Fruit fly (Drosophila melanogaster) whole organism, prepupa: ENCODE measurements around the gene bero.

Experiments used
- Blimp-1 ChIP-seq: fragments of 200-800 bp; sonication (Bioruptor generic); optimal IDR thresholded peaks from 3 replicates; lab custom pipeline; 2017; ENCODE audit warnings: missing biosample characterization, missing genetic modification characterization, mild to moderate bottlenecking, moderate library complexity, missing genetic modification reagents
- CG15336 ChIP-seq: fragments of 200-800 bp; sonication (Bioruptor generic); IDR thresholded peaks from 2 replicates; pipeline ENCODE4 v1.3.6; 2022; ENCODE audit warnings: missing biosample characterization, missing genetic modification characterization
- CG16779 ChIP-seq: fragments of 200-800 bp; sonication (Bioruptor generic); optimal IDR thresholded peaks from 3 replicates; lab custom pipeline; 2017; ENCODE audit warnings: missing biosample characterization, mild to moderate bottlenecking, missing genetic modification characterization
- CG4318 ChIP-seq: fragments of 200-800 bp; sonication (Bioruptor generic); optimal IDR thresholded peaks from 3 replicates; lab custom pipeline; 2017; ENCODE audit warnings: missing biosample characterization, mild to moderate bottlenecking, missing genetic modification characterization
- CG6163 ChIP-seq: fragments of 200-800 bp; sonication (Bioruptor generic); IDR thresholded peaks from 3 replicates; pipeline ENCODE4 v1.3.6; 2022; ENCODE audit warnings: missing biosample characterization, missing genetic modification characterization
- CG9139 ChIP-seq: fragments of 200-800 bp; sonication (Bioruptor generic); optimal IDR thresholded peaks from 3 replicates; lab custom pipeline; 2017; ENCODE audit warnings: missing biosample characterization, mild to moderate bottlenecking, missing genetic modification characterization
- Hr39 ChIP-seq: fragments of 200-800 bp; sonication (Bioruptor generic); optimal IDR thresholded peaks from 2 replicates; lab custom pipeline; 2016; ENCODE audit warnings: missing biosample characterization, missing genetic modification characterization
- Lpt ChIP-seq: fragments of 200-800 bp; sonication (Bioruptor generic); optimal IDR thresholded peaks from 3 replicates; lab custom pipeline; 2016; ENCODE audit warnings: missing biosample characterization, missing genetic modification characterization
- Smox ChIP-seq: fragments of 200-800 bp; sonication (Bioruptor generic); optimal IDR thresholded peaks from 3 replicates; lab custom pipeline; 2016; ENCODE audit warnings: missing biosample characterization, missing genetic modification characterization
- fd85E ChIP-seq: fragments of 200-800 bp; sonication (Bioruptor generic); optimal IDR thresholded peaks from 3 replicates; lab custom pipeline; 2016; ENCODE audit warnings: missing biosample characterization, missing genetic modification characterization
- fkh ChIP-seq: fragments of 200-800 bp; sonication (Bioruptor generic); optimal IDR thresholded peaks from 3 replicates; lab custom pipeline; 2017; ENCODE audit warnings: missing biosample characterization, mild to moderate bottlenecking, missing genetic modification characterization, moderate library complexity
- salr ChIP-seq, 2 experiments: fragments of 200-800 bp; sonication (Bioruptor generic); optimal IDR thresholded peaks; 3 replicates each; lab custom pipeline; 2016 to 2018; ENCODE audit warnings: missing biosample characterization in 2 of 2, missing genetic modification characterization in 2 of 2, mild to moderate bottlenecking in 1 of 2
- topi ChIP-seq: fragments of 200-800 bp; sonication (Bioruptor generic); optimal IDR thresholded peaks from 3 replicates; lab custom pipeline; 2016; ENCODE audit warnings: missing biosample characterization, missing genetic modification characterization

dm6 chr2L:20816140-20816539 is 42.4 kb upstream of the bero start, which contains the start of gene CG33322:
- TF ChIP-seq salr (GFP tag; optimal IDR thresholded peaks at IDR 0.05; lab: Kevin White, UChicago) (no peak), CG16779 (tag; lab: Kevin White, UChicago) (no peak), topi (GFP tag; lab: Kevin White, UChicago) (no peak), CG6163 (GFP tag; lab: Robert Waterston, UW) (no peak), Blimp-1 (GFP tag; lab: Kevin White, UChicago) (no peak), Smox (no peak), Hr39 (GFP tag; lab: Kevin White, UChicago) (no peak), CG4318 (GFP tag; lab: Kevin White, UChicago) (no peak), Lpt (GFP tag; lab: Kevin White, UChicago) (no peak), fd85E (GFP tag; lab: Kevin White, UChicago) (no peak), CG15336 (GFP tag; lab: Robert Waterston, UW) (no peak), CG9139 (GFP tag; lab: Kevin White, UChicago) (no peak), fkh (no peak)
